Worm (Caenorhabditis elegans): Measurements from ENCODE around the gene T21C9.6.

DNA sequence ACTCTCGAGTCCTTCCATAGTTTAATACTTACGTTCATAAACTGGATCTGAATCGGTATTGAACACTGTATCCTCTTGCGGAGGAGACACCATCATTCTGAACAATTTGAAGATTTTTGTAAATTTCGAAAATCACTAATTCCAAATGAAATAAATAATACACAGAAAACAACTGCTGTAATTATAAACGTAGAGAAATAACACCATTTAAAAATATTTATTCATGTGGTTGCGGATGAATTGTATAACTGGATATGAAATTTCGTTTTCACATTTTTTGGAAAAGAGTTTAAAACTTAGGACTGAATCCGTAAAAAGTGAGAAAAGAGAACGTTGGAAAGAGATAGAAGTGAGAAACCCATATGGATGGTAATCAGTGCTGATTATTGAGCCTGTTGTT is 3.5 kb upstream of the T21C9.6 start, which contains the start of gene mics-1:
- no peak for TF ChIP-seq aly-1 (tag; optimal IDR thresholded peaks at IDR 0.05)
- no peak for TF ChIP-seq sea-1 (GFP tag; conservative IDR thresholded peaks at IDR 0.05)
- TF ChIP-seq ama-1 (optimal IDR thresholded peaks at IDR 0.05), result no peak
- TF ChIP-seq hnd-1 (tag; optimal IDR thresholded peaks at IDR 0.05), result no peak
- no peak for TF ChIP-seq ceh-13 (GFP tag; optimal IDR thresholded peaks at IDR 0.05)
- TF ChIP-seq ceh-36 (tag; optimal IDR thresholded peaks at IDR 0.05), result no peak
- TF ChIP-seq tbx-11 (GFP tag; IDR thresholded peaks at IDR 0.05), result no peak
- no peak for TF ChIP-seq tra-4 (tag; optimal IDR thresholded peaks at IDR 0.05)
- TF ChIP-seq pes-1 (GFP tag; IDR thresholded peaks at IDR 0.05), result no peak

Data from whole organism, early embryonic.